Worm (Caenorhabditis elegans): Measurements from ENCODE around the gene K01D12.10.

K01D12.10 gene

DNA sequence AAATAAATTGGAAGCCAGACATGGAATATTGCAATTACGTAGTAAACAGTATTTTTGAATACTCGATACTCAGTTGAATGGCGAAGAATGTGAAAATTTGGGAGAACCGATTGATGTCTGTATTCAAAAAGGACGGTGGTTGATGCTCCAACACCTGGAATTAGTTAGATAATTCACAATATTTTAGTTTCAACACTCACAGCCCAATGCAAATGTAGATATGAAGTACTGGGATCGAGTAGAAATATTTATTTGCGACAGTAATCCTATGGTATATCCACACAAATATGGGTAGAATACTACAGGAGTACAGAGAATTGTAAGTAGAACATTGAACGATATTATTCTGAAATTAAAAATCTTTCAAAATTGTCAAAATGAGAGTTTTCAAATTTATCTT, 27.1 kb downstream of the K01D12.10 start (continued):
- no peak for TF ChIP-seq ccch-3 (GFP tag; optimal IDR thresholded peaks at IDR 0.05)
- TF ChIP-seq hrde-1 (tag; optimal IDR thresholded peaks at IDR 0.05; ENCODE audit: borderline replicate concordance) = no peak
- TF ChIP-seq unc-62 (GFP tag; optimal IDR thresholded peaks at IDR 0.05) = no peak

DNA sequence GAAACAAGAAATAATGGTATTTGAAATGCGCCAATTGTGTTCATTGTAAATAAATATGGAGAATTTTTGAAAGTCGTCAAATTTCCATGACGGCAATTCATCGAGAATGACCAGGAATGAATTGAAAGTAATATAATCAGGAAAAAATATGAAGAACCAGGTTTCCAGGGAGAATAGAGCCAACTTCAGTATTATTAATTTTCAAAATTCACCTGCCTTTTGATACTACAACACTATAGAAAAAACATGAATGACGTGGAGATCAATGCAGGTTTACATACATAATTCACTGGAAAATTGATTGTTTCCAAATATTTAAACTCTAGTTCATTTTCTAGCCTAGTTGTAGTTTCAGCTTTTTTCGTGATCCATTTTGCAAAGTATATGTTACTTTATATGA, 27.7 kb downstream of the K01D12.10 start, which contains the start of gene srh-25:
Gene srh-25, minus strand, starts transcription at position 101 of the 400 bp plus-strand sequence.
- TF ChIP-seq ceh-79 (tag; optimal IDR thresholded peaks at IDR 0.05) (no peak), F52B5.7 (tag; optimal IDR thresholded peaks at IDR 0.05) (no peak), lin-54 (GFP tag; optimal IDR thresholded peaks at IDR 0.05) (no peak), attf-6 (GFP tag; IDR thresholded peaks at IDR 0.05) (no peak), madf-10 (tag; optimal IDR thresholded peaks at IDR 0.05) (no peak), B0261.1 (tag; optimal IDR thresholded peaks at IDR 0.05) (no peak)

DNA sequence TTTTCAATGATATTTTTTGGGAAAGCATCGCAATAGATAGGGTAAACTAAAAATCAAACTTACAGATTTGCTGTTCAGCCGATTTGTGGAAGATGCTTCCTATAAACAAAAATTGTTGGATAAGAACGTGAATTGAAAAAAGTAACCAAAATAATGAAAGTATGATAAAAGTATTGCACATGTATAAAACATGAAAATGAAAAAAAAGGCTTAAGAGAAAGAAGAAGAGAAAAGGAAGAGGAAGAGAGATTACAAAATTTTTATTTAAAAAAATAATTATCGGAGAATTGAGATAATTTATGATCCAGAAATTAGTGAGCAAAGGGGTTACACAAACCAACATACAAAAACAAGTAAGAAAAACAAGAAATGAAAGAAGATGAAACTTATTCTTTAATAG, 35.4 kb downstream of the K01D12.10 start, which contains the start of gene pals-37:
Gene pals-37, minus strand, starts transcription at position 101 of the 400 bp plus-strand sequence.
- TF ChIP-seq F37B4.10 (GFP tag; IDR thresholded peaks at IDR 0.05) = no peak
- TF ChIP-seq lin-26 (GFP tag; IDR thresholded peaks at IDR 0.05) = no peak
- no peak for TF ChIP-seq F57C9.4 (tag; optimal IDR thresholded peaks at IDR 0.05)
- no peak for TF ChIP-seq rcor-1 (GFP tag; IDR thresholded peaks at IDR 0.05)
- no peak for TF ChIP-seq T26A5.8 (tag; optimal IDR thresholded peaks at IDR 0.05)
- no peak for TF ChIP-seq lir-1 (GFP tag; conservative IDR thresholded peaks at IDR 0.05)
- no peak for TF ChIP-seq snpc-4 (GFP tag; optimal IDR thresholded peaks at IDR 0.05)
- no peak for TF ChIP-seq snpc-4 (tag; optimal IDR thresholded peaks at IDR 0.05)
- TF ChIP-seq ama-1 (optimal IDR thresholded peaks at IDR 0.05) = no peak
- no peak for TF ChIP-seq ama-1 (GFP tag; optimal IDR thresholded peaks at IDR 0.05)

DNA sequence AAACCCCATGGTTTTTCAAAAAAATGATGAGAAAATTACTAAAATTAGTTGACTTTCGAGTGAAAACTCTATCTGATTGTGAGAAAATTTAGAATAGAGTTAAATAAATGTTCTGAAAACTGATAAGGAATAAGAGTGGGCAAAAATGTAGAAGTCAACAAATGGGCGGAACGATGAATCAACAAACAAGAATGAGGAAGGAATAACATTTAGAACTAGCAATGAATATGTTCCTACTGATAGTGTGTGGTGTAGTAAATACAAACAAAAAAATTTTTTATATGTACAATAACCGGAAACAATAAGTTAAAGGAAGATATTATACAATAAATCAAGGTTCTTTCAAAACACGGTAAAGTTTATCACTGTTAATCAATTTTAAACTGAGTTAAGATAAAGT, 37.7 kb downstream of the K01D12.10 start, which contains the start of gene pals-39:
Gene pals-39, minus strand, starts transcription at position 101 of the 400 bp plus-strand sequence.
- TF ChIP-seq hmg-1.2 (GFP tag; IDR thresholded peaks at IDR 0.05) = no peak
- TF ChIP-seq mcd-1 (GFP tag; IDR thresholded peaks at IDR 0.05) = no peak
- no peak for TF ChIP-seq zfh-2 (GFP tag; conservative IDR thresholded peaks at IDR 0.05)

DNA sequence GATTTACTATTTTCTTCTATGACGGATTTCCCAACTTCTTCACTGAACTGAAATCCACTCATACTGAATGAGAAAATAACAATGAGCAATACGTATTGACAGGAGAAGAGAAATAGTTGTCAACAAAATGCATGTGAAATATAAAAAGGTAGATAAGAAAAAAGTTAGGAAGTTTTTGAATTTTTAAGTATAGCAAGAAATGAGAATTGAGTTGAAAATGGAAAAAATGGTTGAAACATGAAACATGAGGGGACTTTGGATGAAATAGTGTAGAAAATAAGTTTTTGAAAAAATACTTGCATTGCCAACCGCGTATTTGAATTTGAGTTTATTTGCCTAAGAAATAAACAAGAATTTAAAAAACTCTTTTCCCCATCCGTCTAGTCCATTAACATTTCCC, 40.9 kb downstream of the K01D12.10 start, which contains the start of the genes pals-38 and C54D10.9:
Gene pals-38, minus strand, starts transcription at position 101 of the 400 bp plus-strand sequence.
Gene C54D10.9, plus strand, starts transcription at position 259 of the 400 bp plus-strand sequence.
- TF ChIP-seq ceh-27 (GFP tag; optimal IDR thresholded peaks at IDR 0.05) (no peak), pha-4 (tag; optimal IDR thresholded peaks at IDR 0.05) (no peak), nfyb-1 (GFP tag; IDR thresholded peaks at IDR 0.05) (no peak), let-607 (tag; optimal IDR thresholded peaks at IDR 0.05) (no peak), nhr-90 (tag; optimal IDR thresholded peaks at IDR 0.05) (no peak), egrh-3 (GFP tag; IDR thresholded peaks at IDR 0.05) (no peak), lin-35 (GFP tag; optimal IDR thresholded peaks at IDR 0.05) (no peak), snpc-1.1 (tag; optimal IDR thresholded peaks at IDR 0.05; ENCODE audit: insufficient read depth) (no peak), ztf-6 (GFP tag; IDR thresholded peaks at IDR 0.05) (no peak), dpl-1 (GFP tag; optimal IDR thresholded peaks at IDR 0.05) (no peak), B0019.2 (GFP tag; conservative IDR thresholded peaks at IDR 0.05) (no peak), egl-18 (GFP tag; IDR thresholded peaks at IDR 0.05) (no peak), ztf-22 (GFP tag; optimal IDR thresholded peaks at IDR 0.05) (no peak)

Data from whole organism, young adult.